Fruit fly (Drosophila melanogaster): ENCODE measurements around the gene CG33116.

The CG33116 gene

dm6 chr2L:19582185-19582584 is 48.9 kb downstream of the CG33116 start, which contains the start of gene Hakai (continued):
- peak; percentile 64 for TF ChIP-seq CG9215 (GFP tag; IDR thresholded peaks at IDR 0.05)
- TF ChIP-seq Lim3 (GFP tag; IDR thresholded peaks at IDR 0.05) = no peak
- peak; percentile 53 for TF ChIP-seq ftz-f1 (GFP tag; optimal IDR thresholded peaks at IDR 0.05)
- TF ChIP-seq Hr39 (optimal IDR thresholded peaks at IDR 0.05) = peak; percentile 100
- TF ChIP-seq CG10321 (GFP tag; IDR thresholded peaks at IDR 0.05) = peak; percentile 21; the same call in 1 of the 2 replicates
- peak; percentile 67 for TF ChIP-seq zfh2 (GFP tag; optimal IDR thresholded peaks at IDR 0.05)
- no peak for TF ChIP-seq ase (GFP tag; IDR thresholded peaks at IDR 0.05)
- peak; percentile 25 for TF ChIP-seq luna (GFP tag; optimal IDR thresholded peaks at IDR 0.05)
- peak; percentile 43 for TF ChIP-seq CG8089 (GFP tag; optimal IDR thresholded peaks at IDR 0.05)
- no peak for TF ChIP-seq zen (tag; optimal IDR thresholded peaks at IDR 0.05)
- peak; percentile 57 for TF ChIP-seq Myb (GFP tag; optimal IDR thresholded peaks at IDR 0.05)
- peak; percentile 13 for TF ChIP-seq gcm (GFP tag; optimal IDR thresholded peaks at IDR 0.05)
- peak; percentile 52 for TF ChIP-seq ERR (GFP tag; optimal IDR thresholded peaks at IDR 0.05)
- peak; percentile 46 for TF ChIP-seq Max (GFP tag; optimal IDR thresholded peaks at IDR 0.05)
- TF ChIP-seq stwl (tag; optimal IDR thresholded peaks at IDR 0.05) = peak; percentile 82
- peak; percentile 55 for TF ChIP-seq CG5245 (GFP tag; optimal IDR thresholded peaks at IDR 0.05)
- TF ChIP-seq tup (GFP tag; optimal IDR thresholded peaks at IDR 0.05) = no peak
- peak; percentile 18 for TF ChIP-seq Meics (GFP tag; optimal IDR thresholded peaks at IDR 0.05)
- peak; percentile 55 for TF ChIP-seq CG11504 (tag; optimal IDR thresholded peaks at IDR 0.05)
- TF ChIP-seq wor (GFP tag; IDR thresholded peaks at IDR 0.05) = no peak
- TF ChIP-seq HLHmδ (GFP tag; optimal IDR thresholded peaks at IDR 0.05) = no peak
- peak; percentile 33 for TF ChIP-seq CG4328 (GFP tag; optimal IDR thresholded peaks at IDR 0.05)
- no peak for TF ChIP-seq lov (optimal IDR thresholded peaks at IDR 0.05)
- no peak for TF ChIP-seq lov (GFP tag; IDR thresholded peaks at IDR 0.05)
- TF ChIP-seq CG31365 (tag; optimal IDR thresholded peaks at IDR 0.05) = no peak
- peak; percentile 64 for TF ChIP-seq CG9609 (GFP tag; optimal IDR thresholded peaks at IDR 0.05)
- peak; percentile 32 for TF ChIP-seq HHEX (GFP tag; optimal IDR thresholded peaks at IDR 0.05)
- peak; percentile 35; the same call in 1 of the 3 replicates for TF ChIP-seq CG7357 (GFP tag; IDR thresholded peaks at IDR 0.05)
- peak; percentile 13 for TF ChIP-seq HmgD (GFP tag; optimal IDR thresholded peaks at IDR 0.05)
- TF ChIP-seq Hr51 (GFP tag; optimal IDR thresholded peaks at IDR 0.05) = peak; percentile 27 to 68
- TF ChIP-seq otp (GFP tag; IDR thresholded peaks at IDR 0.05) = no peak; the same call in 2 of the 3 replicates
- peak; percentile 66 for TF ChIP-seq Fer1 (GFP tag; optimal IDR thresholded peaks at IDR 0.05)
- peak; percentile 15 for TF ChIP-seq CG2116 (GFP tag; optimal IDR thresholded peaks at IDR 0.05)
- peak; percentile 83 for TF ChIP-seq Gug (GFP tag; IDR thresholded peaks at IDR 0.05)
- no peak for TF ChIP-seq aop (GFP tag; IDR thresholded peaks at IDR 0.05)
- peak; percentile 77 for TF ChIP-seq CG30403 (GFP tag; optimal IDR thresholded peaks at IDR 0.05)
- TF ChIP-seq inv (GFP tag; IDR thresholded peaks at IDR 0.05; ENCODE audit: partially characterized antibody) = 0 out of 2 replicates have a peak, but pooled peaks have one; percentile 28
- TF ChIP-seq CG3407 (GFP tag; optimal IDR thresholded peaks at IDR 0.05) = no peak
- no peak for TF ChIP-seq bowl (GFP tag; IDR thresholded peaks at IDR 0.05)
- peak; percentile 47 for TF ChIP-seq CG2712 (tag; optimal IDR thresholded peaks at IDR 0.05)
- TF ChIP-seq Pdp1 (GFP tag; optimal IDR thresholded peaks at IDR 0.05) = peak; percentile 59 to 70
- peak; percentile 42 for TF ChIP-seq CG10147 (GFP tag; optimal IDR thresholded peaks at IDR 0.05)
- peak; percentile 61 for TF ChIP-seq CG1792 (GFP tag; optimal IDR thresholded peaks at IDR 0.05)
- no peak for TF ChIP-seq nom (GFP tag; optimal IDR thresholded peaks at IDR 0.05)
- TF ChIP-seq pum (GFP tag; optimal IDR thresholded peaks at IDR 0.05) = peak; percentile 77
- peak; percentile 82 for TF ChIP-seq ranshi (GFP tag; IDR thresholded peaks at IDR 0.05)
- peak; percentile 73 for TF ChIP-seq CG3281 (GFP tag; optimal IDR thresholded peaks at IDR 0.05)
- TF ChIP-seq zfh1 (GFP tag; IDR thresholded peaks at IDR 0.05) = peak; percentile 68; the same call in 2 of the 3 replicates
- 0 out of 3 replicates have a peak, but pooled peaks have one; percentile 32 for TF ChIP-seq CG7963 (GFP tag; IDR thresholded peaks at IDR 0.05; ENCODE audit: partially characterized antibody)
- peak; percentile 32 for TF ChIP-seq Rx (GFP tag; IDR thresholded peaks at IDR 0.05)
- TF ChIP-seq abd-A (tag; optimal IDR thresholded peaks at IDR 0.05) = no peak
